Worm (Caenorhabditis elegans): ENCODE measurements around the gene unc-39.

Gene unc-39

DNA sequence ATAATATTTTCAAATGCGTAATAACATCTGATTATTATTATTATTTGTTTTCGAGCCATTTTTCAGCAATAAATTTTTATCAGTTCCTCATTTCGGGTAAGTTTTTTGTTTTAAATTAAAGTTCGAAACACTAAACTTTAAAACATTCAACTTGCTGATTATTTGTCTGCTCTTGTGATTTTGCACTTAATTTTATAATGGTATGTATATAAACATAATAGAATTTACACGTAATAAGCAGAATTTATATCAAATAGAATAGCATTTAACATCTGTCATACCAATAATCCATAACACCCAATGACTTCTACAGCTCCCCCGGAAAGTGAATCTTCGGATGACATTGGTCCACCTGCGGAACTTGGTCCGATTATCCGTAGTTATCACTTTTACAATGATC lies 39.8 kb upstream of the unc-39 start, which contains the start of gene srm-4:
Gene srm-4 (plus strand): TSS at position 301 of the 400 bp plus-strand sequence.
- TF ChIP-seq hlh-1 (tag; optimal IDR thresholded peaks at IDR 0.05) (no peak), ceh-83 (GFP tag; optimal IDR thresholded peaks at IDR 0.05) (no peak), unc-62 (GFP tag; optimal IDR thresholded peaks at IDR 0.05) (no peak)

DNA sequence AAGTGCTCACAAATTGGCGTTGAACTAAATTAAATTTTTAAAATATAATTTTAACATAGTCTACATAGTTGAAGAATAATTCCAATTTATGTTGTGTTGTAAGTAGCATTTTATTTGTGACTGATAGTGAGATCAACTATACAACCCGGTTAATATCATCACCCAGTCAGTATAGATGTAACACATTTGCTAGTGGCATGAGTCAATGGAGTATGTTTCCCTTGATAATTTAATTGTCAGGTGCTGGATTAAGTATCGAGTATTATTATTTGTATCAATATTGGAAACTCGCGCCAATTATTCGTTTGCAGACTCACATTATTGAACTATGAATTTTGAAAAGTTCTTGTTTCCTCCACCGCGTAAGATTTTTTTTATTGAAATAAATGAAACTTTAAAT lies 38.0 kb upstream of the unc-39 start, which contains the start of gene srm-5:
Gene srm-5 (plus strand): TSS at position 301 of the 400 bp plus-strand sequence.
- TF ChIP-seq hlh-1 (tag; optimal IDR thresholded peaks at IDR 0.05): no peak
- TF ChIP-seq drap-1 (GFP tag; optimal IDR thresholded peaks at IDR 0.05): no peak
- TF ChIP-seq elt-1 (tag; optimal IDR thresholded peaks at IDR 0.05; ENCODE audit: borderline replicate concordance, insufficient read depth): no peak
- TF ChIP-seq ham-2 (GFP tag; optimal IDR thresholded peaks at IDR 0.05): no peak
- TF ChIP-seq unc-120 (tag; optimal IDR thresholded peaks at IDR 0.05; ENCODE audit: poor library complexity, severe bottlenecking): no peak
- no peak for TF ChIP-seq nhr-12 (tag; optimal IDR thresholded peaks at IDR 0.05)
- TF ChIP-seq zip-8 (tag; optimal IDR thresholded peaks at IDR 0.05): no peak

DNA sequence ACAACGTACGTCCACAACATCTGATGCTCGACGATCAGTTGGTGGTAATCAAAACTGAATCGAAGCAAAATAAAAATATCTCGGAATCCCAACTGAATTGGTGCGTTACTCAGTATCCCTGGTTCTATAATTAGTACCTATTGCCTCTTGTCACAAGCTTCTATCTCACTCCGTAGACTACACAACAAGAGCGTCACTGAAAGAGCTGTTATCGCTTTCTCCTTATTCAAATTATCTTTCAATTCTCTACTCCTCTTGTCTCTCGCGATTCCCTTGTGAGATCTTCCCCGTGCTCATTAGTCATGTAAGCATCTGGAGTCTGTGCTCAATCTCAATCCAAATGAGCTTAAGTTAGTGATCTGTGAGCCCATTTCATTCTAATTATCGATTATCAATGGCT lies 36.2 kb upstream of the unc-39 start, which contains the start of gene srm-6:
Gene srm-6 (plus strand): TSS at position 301 of the 400 bp plus-strand sequence.
- TF ChIP-seq unc-120 (tag; optimal IDR thresholded peaks at IDR 0.05; ENCODE audit: poor library complexity, severe bottlenecking) (no peak), zip-8 (tag; optimal IDR thresholded peaks at IDR 0.05) (no peak), bed-3 (GFP tag; optimal IDR thresholded peaks at IDR 0.05) (no peak), pha-4 (tag; optimal IDR thresholded peaks at IDR 0.05) (no peak), lin-32 (GFP tag; optimal IDR thresholded peaks at IDR 0.05) (no peak), hlh-1 (tag; optimal IDR thresholded peaks at IDR 0.05) (no peak), M03D4.4 (tag; optimal IDR thresholded peaks at IDR 0.05) (no peak), ceh-43 (GFP tag; optimal IDR thresholded peaks at IDR 0.05) (no peak), ceh-83 (GFP tag; optimal IDR thresholded peaks at IDR 0.05) (no peak), nhr-237 (tag; optimal IDR thresholded peaks at IDR 0.05) (no peak)

DNA sequence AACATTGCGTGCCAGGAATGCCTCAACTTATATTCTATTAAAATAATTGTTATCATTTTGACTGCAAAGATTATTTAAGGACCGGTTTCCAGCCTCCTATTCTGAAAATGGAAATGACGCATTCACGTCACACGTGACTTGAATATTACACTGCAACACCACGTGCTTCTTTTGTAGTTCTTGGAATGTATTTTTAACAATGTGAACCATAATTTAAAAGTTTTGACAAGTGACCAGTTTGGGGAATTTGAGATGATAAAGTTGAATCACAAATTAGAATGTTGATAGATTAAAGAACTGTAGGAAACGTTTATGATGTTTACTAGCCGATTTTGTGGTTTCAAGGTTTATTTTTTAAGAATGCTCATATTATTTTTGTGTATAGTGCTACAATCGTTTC lies 31.2 kb upstream of the unc-39 start, which contains the start of gene F47B8.10:
Gene F47B8.10 (plus strand): TSS at position 301 of the 400 bp plus-strand sequence.
- no peak for TF ChIP-seq mab-5 (tag; optimal IDR thresholded peaks at IDR 0.05)
- no peak for TF ChIP-seq nhr-28 (tag; optimal IDR thresholded peaks at IDR 0.05)
- no peak for TF ChIP-seq zip-8 (tag; optimal IDR thresholded peaks at IDR 0.05)
- TF ChIP-seq ceh-43 (GFP tag; optimal IDR thresholded peaks at IDR 0.05): no peak
- TF ChIP-seq elt-1 (tag; optimal IDR thresholded peaks at IDR 0.05; ENCODE audit: borderline replicate concordance, insufficient read depth): no peak
- TF ChIP-seq blmp-1 (tag; optimal IDR thresholded peaks at IDR 0.05): no peak
- TF ChIP-seq elt-3 (tag; optimal IDR thresholded peaks at IDR 0.05): no peak

DNA sequence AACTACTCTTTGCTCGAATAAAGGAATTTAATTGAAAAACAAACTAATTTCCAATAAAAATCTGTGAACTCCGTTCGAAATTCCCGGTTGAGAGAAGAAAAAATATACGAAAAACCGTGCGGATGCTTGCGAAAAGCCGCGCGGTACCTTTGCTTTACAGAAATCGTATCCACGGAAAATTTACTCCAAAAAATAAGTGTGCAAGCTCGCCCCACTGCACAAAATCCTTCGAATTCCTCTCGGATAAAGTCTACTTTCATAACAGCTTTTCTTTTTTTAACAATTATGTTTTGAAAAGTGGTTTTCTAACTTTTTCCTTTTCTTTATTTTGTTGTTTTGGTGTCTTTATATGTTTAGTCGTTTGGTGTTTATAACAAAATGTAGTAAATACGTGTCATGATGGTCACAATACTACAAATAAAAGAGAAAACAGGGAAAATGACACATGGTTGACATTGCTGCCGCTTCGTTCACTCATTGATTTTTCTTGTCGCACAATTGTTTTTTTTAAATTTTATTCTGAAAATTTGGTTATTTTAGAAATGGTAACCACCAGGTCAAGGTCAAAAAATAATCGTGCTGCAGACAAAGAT lies 25.5 kb upstream of the unc-39 start, which contains the start of gene cept-2:
Gene cept-2 (plus strand): TSS at position 533 of the 593 bp plus-strand sequence.
- peak; percentile 2 for TF ChIP-seq cnd-1 (tag; optimal IDR thresholded peaks at IDR 0.05)
- TF ChIP-seq mep-1 (tag; optimal IDR thresholded peaks at IDR 0.05): peak; percentile 97
- no peak for TF ChIP-seq zip-8 (tag; optimal IDR thresholded peaks at IDR 0.05)
- no peak for TF ChIP-seq unc-120 (tag; optimal IDR thresholded peaks at IDR 0.05; ENCODE audit: poor library complexity, severe bottlenecking)
- no peak for TF ChIP-seq lin-32 (GFP tag; optimal IDR thresholded peaks at IDR 0.05)
- no peak for TF ChIP-seq nhr-28 (tag; optimal IDR thresholded peaks at IDR 0.05)
- no peak for TF ChIP-seq elt-3 (tag; optimal IDR thresholded peaks at IDR 0.05)
- no peak for TF ChIP-seq blmp-1 (tag; optimal IDR thresholded peaks at IDR 0.05)
- TF ChIP-seq ham-2 (GFP tag; optimal IDR thresholded peaks at IDR 0.05): no peak
- peak; percentile 86 for TF ChIP-seq nhr-237 (tag; optimal IDR thresholded peaks at IDR 0.05)
- TF ChIP-seq nhr-76 (tag; optimal IDR thresholded peaks at IDR 0.05): no peak
- TF ChIP-seq ceh-83 (GFP tag; optimal IDR thresholded peaks at IDR 0.05): no peak
- no peak for TF ChIP-seq unc-39 (tag; optimal IDR thresholded peaks at IDR 0.05)
- peak; percentile 49 for TF ChIP-seq drap-1 (GFP tag; optimal IDR thresholded peaks at IDR 0.05)
- peak; percentile 84 for TF ChIP-seq lsy-2 (tag; optimal IDR thresholded peaks at IDR 0.05)
- TF ChIP-seq pha-4 (tag; optimal IDR thresholded peaks at IDR 0.05): peak; percentile 58
- no peak for TF ChIP-seq ceh-43 (GFP tag; optimal IDR thresholded peaks at IDR 0.05)
- TF ChIP-seq mab-5 (tag; optimal IDR thresholded peaks at IDR 0.05): no peak
- no peak for TF ChIP-seq flh-1 (GFP tag; optimal IDR thresholded peaks at IDR 0.05)
- peak; percentile 40 for TF ChIP-seq hlh-1 (tag; optimal IDR thresholded peaks at IDR 0.05)
- no peak for TF ChIP-seq ces-1 (GFP tag; optimal IDR thresholded peaks at IDR 0.05)
- TF ChIP-seq sem-2 (GFP tag; optimal IDR thresholded peaks at IDR 0.05): no peak
- peak; percentile 70 for TF ChIP-seq lin-13 (tag; optimal IDR thresholded peaks at IDR 0.05)
- peak; percentile 8 for TF ChIP-seq nhr-2 (tag; optimal IDR thresholded peaks at IDR 0.05)
- peak; percentile 56 for TF ChIP-seq sptf-1 (tag; optimal IDR thresholded peaks at IDR 0.05)
- TF ChIP-seq ztf-11 (tag; optimal IDR thresholded peaks at IDR 0.05): no peak
- TF ChIP-seq unc-62 (GFP tag; optimal IDR thresholded peaks at IDR 0.05): peak; percentile 27
- no peak for TF ChIP-seq mls-2 (tag; optimal IDR thresholded peaks at IDR 0.05)
- TF ChIP-seq M03D4.4 (tag; optimal IDR thresholded peaks at IDR 0.05): no peak
- TF ChIP-seq tbx-8 (GFP tag; optimal IDR thresholded peaks at IDR 0.05): no peak
- no peak for TF ChIP-seq snpc-4 (tag; optimal IDR thresholded peaks at IDR 0.05)
- peak; percentile 12 for TF ChIP-seq ceh-39 (tag; optimal IDR thresholded peaks at IDR 0.05)
- TF ChIP-seq elt-1 (tag; optimal IDR thresholded peaks at IDR 0.05; ENCODE audit: borderline replicate concordance, insufficient read depth): no peak
- no peak for TF ChIP-seq bed-3 (GFP tag; optimal IDR thresholded peaks at IDR 0.05)
- no peak for TF ChIP-seq nhr-12 (tag; optimal IDR thresholded peaks at IDR 0.05)

Data from whole organism, mixed stage, embryonic.